Fruit fly (Drosophila melanogaster): ENCODE measurements around the gene CG1638.

DNA sequence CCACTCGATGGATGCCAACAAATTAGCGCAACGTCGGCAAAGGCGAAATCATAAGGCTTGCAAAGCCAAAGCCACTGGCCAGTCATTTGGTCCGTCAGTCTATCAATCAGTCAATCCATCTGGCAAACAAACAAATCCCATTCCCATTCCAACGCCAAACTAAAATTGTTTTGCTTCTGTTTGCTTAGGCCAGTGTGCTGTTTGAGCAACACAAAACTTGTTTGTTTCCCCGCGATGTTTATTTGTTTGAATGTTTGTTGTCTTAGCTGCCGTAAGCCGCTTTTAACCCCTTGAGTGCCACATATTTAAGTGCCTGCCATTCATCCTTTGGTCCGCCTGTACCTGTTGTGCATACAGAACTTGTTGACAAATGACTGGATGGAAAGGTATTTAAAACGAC, 39.5 kb upstream of the CG1638 start:
- no peak for TF ChIP-seq CG9948 (tag; optimal IDR thresholded peaks at IDR 0.05)
- TF ChIP-seq Snoo (tag; optimal IDR thresholded peaks at IDR 0.05), result no peak
- no peak for TF ChIP-seq EcR (GFP tag; optimal IDR thresholded peaks at IDR 0.05)
- TF ChIP-seq CG14655 (GFP tag; optimal IDR thresholded peaks at IDR 0.05), result no peak
- no peak for TF ChIP-seq CG10348 (GFP tag; IDR thresholded peaks at IDR 0.05)
- TF ChIP-seq Pif1B (GFP tag; optimal IDR thresholded peaks at IDR 0.05), result no peak
- no peak for TF ChIP-seq CG17806 (tag; optimal IDR thresholded peaks at IDR 0.05)
- no peak for TF ChIP-seq D1 (tag; optimal IDR thresholded peaks at IDR 0.05)
- no peak for TF ChIP-seq CG12605 (GFP tag; IDR thresholded peaks at IDR 0.05)
- no peak for TF ChIP-seq fd96Ca (GFP tag; IDR thresholded peaks at IDR 0.05)
- no peak for TF ChIP-seq CG15710 (tag; optimal IDR thresholded peaks at IDR 0.05)
- TF ChIP-seq CG32121 (GFP tag; IDR thresholded peaks at IDR 0.05), result no peak
- no peak for TF ChIP-seq CG34367 (tag; optimal IDR thresholded peaks at IDR 0.05)
